Worm (Caenorhabditis elegans): ENCODE results near the gene fbxa-112.

Gene fbxa-112

DNA sequence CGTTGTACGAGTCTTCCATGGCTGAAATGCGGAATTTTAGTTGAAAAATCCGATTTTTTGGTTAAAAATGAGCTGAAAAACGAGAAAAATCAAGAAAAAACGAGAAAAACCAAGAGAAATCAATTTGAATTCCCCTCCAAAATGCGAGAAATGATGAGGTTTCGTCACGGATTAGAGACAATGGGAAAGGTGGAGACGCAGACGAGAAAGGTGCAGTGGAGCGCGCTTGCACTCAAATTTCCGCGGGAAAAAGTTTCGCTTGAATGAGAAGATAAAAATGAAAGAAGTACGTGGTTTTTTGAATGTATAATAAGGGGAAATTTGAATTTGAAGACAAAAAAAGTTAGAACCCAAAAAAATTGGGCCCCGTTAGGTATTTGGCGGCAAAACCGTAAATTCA lies 17.7 kb upstream of the fbxa-112 start, which contains the start of gene efl-1:
efl-1 (minus strand) TSS at position 21 of the 400 bp plus-strand sequence.
- TF ChIP-seq daf-16 (GFP tag; optimal IDR thresholded peaks at IDR 0.05) (peak in 1 of 2 experiments; percentile 25), daf-16 (tag; optimal IDR thresholded peaks at IDR 0.05) (peak; percentile 31), nhr-11 (tag; optimal IDR thresholded peaks at IDR 0.05) (peak; percentile 78), F37D6.2 (tag; optimal IDR thresholded peaks at IDR 0.05) (peak; percentile 55), ceh-44 (GFP tag; IDR thresholded peaks at IDR 0.05) (peak; percentile 61; the same call in 1 of the 2 replicates), lin-29 (GFP tag; IDR thresholded peaks at IDR 0.05) (peak; percentile 57; the same call in 1 of the 2 replicates), F49E8.2 (tag; optimal IDR thresholded peaks at IDR 0.05; ENCODE audit: borderline replicate concordance) (peak; percentile 12), arid-1 (GFP tag; conservative IDR thresholded peaks at IDR 0.05) (0 out of 2 replicates have a peak, but pooled peaks have one; percentile 64), nhr-77 (tag; optimal IDR thresholded peaks at IDR 0.05) (peak; percentile 87), zfp-3 (GFP tag; conservative IDR thresholded peaks at IDR 0.05) (0 out of 2 replicates have a peak, but pooled peaks have one; percentile 39), php-3 (GFP tag; IDR thresholded peaks at IDR 0.05) (no peak), mes-2 (tag; optimal IDR thresholded peaks at IDR 0.05; ENCODE audit: poor library complexity, severe bottlenecking) (peak; percentile 94), pqm-1 (tag; optimal IDR thresholded peaks at IDR 0.05) (no peak), ama-1 (optimal IDR thresholded peaks at IDR 0.05) (peak; percentile 66), Y5F2A.4 (GFP tag; optimal IDR thresholded peaks at IDR 0.05) (no peak), zfp-2 (tag; optimal IDR thresholded peaks at IDR 0.05) (peak; percentile 41), hlh-11 (tag; optimal IDR thresholded peaks at IDR 0.05) (peak; percentile 77), madf-5 (GFP tag; IDR thresholded peaks at IDR 0.05) (no peak), hmg-1.1 (GFP tag; IDR thresholded peaks at IDR 0.05) (peak; percentile 84), aha-1 (tag) (peak; percentile 98), nhr-10 (tag; optimal IDR thresholded peaks at IDR 0.05) (no peak), dve-1 (tag; optimal IDR thresholded peaks at IDR 0.05; ENCODE audit: insufficient read depth) (peak; percentile 89), lin-13 (GFP tag; optimal IDR thresholded peaks at IDR 0.05) (peak; percentile 71), ztf-11 (tag; optimal IDR thresholded peaks at IDR 0.05) (no peak), mdt-29 (GFP tag; IDR thresholded peaks at IDR 0.05) (peak; percentile 64; the same call in 1 of the 2 replicates), F10B5.3 (tag; optimal IDR thresholded peaks at IDR 0.05) (no peak), unc-62 (GFP tag; optimal IDR thresholded peaks at IDR 0.05 in 1 of 2) (peak in 1 of 2 experiments; percentile 92), unc-62 (tag; optimal IDR thresholded peaks at IDR 0.05) (no peak), hlh-30 (tag; optimal IDR thresholded peaks at IDR 0.05; ENCODE audit: insufficient read depth) (peak; percentile 89), vab-7 (GFP tag; IDR thresholded peaks at IDR 0.05) (peak; percentile 45; the same call in 1 of the 2 replicates), duxl-1 (tag; optimal IDR thresholded peaks at IDR 0.05; ENCODE audit: poor library complexity) (peak; percentile 95), lsy-2 (tag; optimal IDR thresholded peaks at IDR 0.05) (peak; percentile 22 to 93), Y48G9A.11 (GFP tag; IDR thresholded peaks at IDR 0.05) (0 out of 2 replicates have a peak, but pooled peaks have one; percentile 8), jun-1 (tag; optimal IDR thresholded peaks at IDR 0.05) (peak; percentile 62), snpc-1.2 (GFP tag; IDR thresholded peaks at IDR 0.05) (no peak), saeg-2 (GFP tag; IDR thresholded peaks at IDR 0.05) (no peak), tra-1 (GFP tag; IDR thresholded peaks at IDR 0.05) (no peak), rbr-2 (tag; optimal IDR thresholded peaks at IDR 0.05) (peak; percentile 81), mdl-1 (tag; optimal IDR thresholded peaks at IDR 0.05) (peak in 1 of 2 experiments; percentile 37), egl-43 (GFP tag; IDR thresholded peaks at IDR 0.05) (peak; percentile 51; the same call in 1 of the 2 replicates), lin-1 (GFP tag; IDR thresholded peaks at IDR 0.05) (no peak), unc-130 (GFP tag; optimal IDR thresholded peaks at IDR 0.05) (peak; percentile 39), fos-1 (tag; optimal IDR thresholded peaks at IDR 0.05) (no peak), nhr-102 (tag; optimal IDR thresholded peaks at IDR 0.05) (peak; percentile 79), nhr-76 (tag; optimal IDR thresholded peaks at IDR 0.05) (peak; percentile 4), lin-38 (GFP tag; IDR thresholded peaks at IDR 0.05) (peak; percentile 99), daf-8 (GFP tag; IDR thresholded peaks at IDR 0.05) (no peak), ceh-28 (tag; optimal IDR thresholded peaks at IDR 0.05) (no peak), cey-2 (tag; optimal IDR thresholded peaks at IDR 0.05; ENCODE audit: borderline replicate concordance, insufficient read depth) (no peak), sdz-12 (GFP tag; optimal IDR thresholded peaks at IDR 0.05) (no peak)
